Fruit fly (Drosophila melanogaster) whole organism, embryonic: Measurements from ENCODE around the gene eIF3d1.

Experiments used
- Abd-B ChIP-seq: fragments of 200-800 bp; sonication (Bioruptor generic); optimal IDR thresholded peaks from 2 replicates; lab custom pipeline; 2018; ENCODE audit warnings: missing biosample characterization, mild to moderate bottlenecking, missing genetic modification characterization, moderate library complexity
- Aef1 ChIP-seq: fragments of 200-800 bp; sonication (Bioruptor generic); IDR thresholded peaks from 3 replicates; pipeline ENCODE4 v1.3.6; 2022; ENCODE audit warnings: missing biosample characterization, missing genetic modification characterization
- CG10147 ChIP-seq: fragments of 200-800 bp; sonication (Bioruptor generic); optimal IDR thresholded peaks from 2 replicates; lab custom pipeline; 2019; ENCODE audit warnings: missing biosample characterization, mild to moderate bottlenecking, missing genetic modification characterization, moderate library complexity
- CG12104 ChIP-seq: fragments of 200-800 bp; sonication (Bioruptor generic); optimal IDR thresholded peaks from 3 replicates; lab custom pipeline; 2016; ENCODE audit warnings: missing biosample characterization, missing genetic modification characterization
- CG12769 ChIP-seq: fragments of 200-800 bp; sonication (Bioruptor generic); optimal IDR thresholded peaks from 2 replicates; lab custom pipeline; 2019; ENCODE audit warnings: missing biosample characterization, mild to moderate bottlenecking, missing genetic modification characterization, moderate library complexity
- CG12942 ChIP-seq: fragments of 200-800 bp; sonication (Bioruptor generic); optimal IDR thresholded peaks from 3 replicates; lab custom pipeline; 2016; ENCODE audit warnings: missing biosample characterization, missing genetic modification characterization
- CG17186 ChIP-seq: fragments of 200-800 bp; sonication (Bioruptor generic); optimal IDR thresholded peaks from 3 replicates; lab custom pipeline; 2017; ENCODE audit warnings: missing biosample characterization, missing genetic modification reagents, missing genetic modification characterization
- CG17802 ChIP-seq: fragments of 200-800 bp; sonication (Bioruptor generic); optimal IDR thresholded peaks from 2 replicates; lab custom pipeline; 2018; ENCODE audit warnings: missing biosample characterization, mild to moderate bottlenecking, missing genetic modification characterization, moderate library complexity
- CG17912 ChIP-seq: fragments of 200-800 bp; sonication (Bioruptor generic); optimal IDR thresholded peaks from 2 replicates; lab custom pipeline; 2018; ENCODE audit warnings: missing biosample characterization, mild to moderate bottlenecking, missing genetic modification characterization
- CG1792 ChIP-seq: fragments of 200-800 bp; sonication (Bioruptor generic); optimal IDR thresholded peaks from 2 replicates; lab custom pipeline; 2016; ENCODE audit warnings: missing biosample characterization, missing genetic modification characterization
- CG18011 ChIP-seq: fragments of 200-800 bp; sonication (Bioruptor generic); optimal IDR thresholded peaks from 2 replicates; lab custom pipeline; 2017; ENCODE audit warnings: missing biosample characterization, missing genetic modification characterization, mild to moderate bottlenecking, moderate library complexity, missing genotype
- CG18619 ChIP-seq: fragments of 200-800 bp; sonication (Bioruptor generic); optimal IDR thresholded peaks from 3 replicates; lab custom pipeline; 2017; ENCODE audit warnings: missing biosample characterization, mild to moderate bottlenecking, missing genetic modification characterization
- CG2120 ChIP-seq: fragments of 200-800 bp; sonication (Bioruptor generic); optimal IDR thresholded peaks from 3 replicates; lab custom pipeline; 2016; ENCODE audit warnings: missing biosample characterization, missing genetic modification characterization
- CG2199 ChIP-seq: fragments of 200-800 bp; sonication (Bioruptor generic); IDR thresholded peaks from 3 replicates; pipeline ENCODE4 v1.3.6; 2022; ENCODE audit warnings: missing biosample characterization, missing genetic modification characterization
- CG30403 ChIP-seq: fragments of 200-800 bp; sonication (Bioruptor generic); optimal IDR thresholded peaks from 3 replicates; lab custom pipeline; 2016; ENCODE audit warnings: missing biosample characterization, missing genetic modification characterization
- CG31365 ChIP-seq: fragments of 200-800 bp; sonication (Bioruptor generic); optimal IDR thresholded peaks from 2 replicates; lab custom pipeline; 2018; ENCODE audit warnings: missing biosample characterization, mild to moderate bottlenecking, missing genetic modification characterization
- CG31388 ChIP-seq: fragments of 200-800 bp; sonication (Bioruptor generic); optimal IDR thresholded peaks from 2 replicates; lab custom pipeline; 2016; ENCODE audit warnings: missing biosample characterization, missing genetic modification characterization
- CG31441 ChIP-seq: fragments of 200-800 bp; sonication (Bioruptor generic); IDR thresholded peaks from 2 replicates; pipeline ENCODE4 v1.3.6; 2022; ENCODE audit warnings: missing biosample characterization, missing genetic modification characterization
- CG32767 ChIP-seq: fragments of 200-800 bp; sonication (Bioruptor generic); IDR thresholded peaks from 2 replicates; pipeline ENCODE4 v1.3.6; 2022; ENCODE audit warnings: missing biosample characterization, missing genetic modification characterization
- CG3281 ChIP-seq: fragments of 200-800 bp; sonication (Bioruptor generic); optimal IDR thresholded peaks from 3 replicates; lab custom pipeline; 2017; ENCODE audit warnings: missing biosample characterization, mild to moderate bottlenecking, missing genetic modification characterization
- CG4730 ChIP-seq: fragments of 200-800 bp; sonication (Bioruptor generic); IDR thresholded peaks from 2 replicates; pipeline ENCODE4 v1.3.6; 2022; ENCODE audit warnings: missing biosample characterization, missing genetic modification characterization
- CG5180 ChIP-seq: fragments of 200-800 bp; sonication (Bioruptor generic); optimal IDR thresholded peaks from 3 replicates; lab custom pipeline; 2017; ENCODE audit warnings: missing biosample characterization, missing genetic modification characterization, mild to moderate bottlenecking, moderate library complexity, missing genetic modification reagents
- CG6813 ChIP-seq: fragments of 200-800 bp; sonication (Bioruptor generic); optimal IDR thresholded peaks from 2 replicates; lab custom pipeline; 2017; ENCODE audit warnings: missing biosample characterization, missing genetic modification characterization, mild to moderate bottlenecking, moderate library complexity, missing genetic modification reagents
- CG7928 ChIP-seq: fragments of 200-800 bp; sonication (Bioruptor generic); optimal IDR thresholded peaks from 2 replicates; lab custom pipeline; 2017; ENCODE audit warnings: missing biosample characterization, mild to moderate bottlenecking, missing genetic modification characterization
- Chrac-16 ChIP-seq: fragments of 200-800 bp; sonication (Bioruptor generic); optimal IDR thresholded peaks from 3 replicates; lab custom pipeline; 2016; ENCODE audit warnings: missing biosample characterization, missing genetic modification characterization
- D ChIP-seq, 2 experiments: fragments of 200-800 bp in 1 of 2; fragments of >200 bp in 1 of 2; sonication (Bioruptor generic) in 1 of 2; optimal IDR thresholded peaks; 2 replicates in 1 of 2; 3 replicates in 1 of 2; lab custom pipeline; 2017; ENCODE audit warnings: mild to moderate bottlenecking in 1 of 2, missing biosample characterization in 1 of 2, missing genetic modification characterization in 1 of 2, missing genetic modification reagents in 1 of 2
- D19A ChIP-seq: fragments of 200-800 bp; optimal IDR thresholded peaks from 3 replicates; lab custom pipeline; 2019; ENCODE audit warnings: missing biosample characterization, mild to moderate bottlenecking, missing genetic modification characterization, moderate library complexity
- Dip2 ChIP-seq: fragments of 200-800 bp; sonication (Bioruptor generic); IDR thresholded peaks from 2 replicates; pipeline ENCODE4 v1.3.6; 2022; ENCODE audit warnings: missing biosample characterization, missing genetic modification characterization
- Dp ChIP-seq: fragments of 200-800 bp; sonication (Bioruptor generic); optimal IDR thresholded peaks from 2 replicates; lab custom pipeline; 2018; ENCODE audit warnings: missing biosample characterization, mild to moderate bottlenecking, missing genetic modification characterization, moderate library complexity
- Drgx ChIP-seq: fragments of 200-800 bp; sonication (Bioruptor generic); IDR thresholded peaks from 2 replicates; pipeline ENCODE4 v1.3.6; 2022; ENCODE audit warnings: missing biosample characterization, missing genetic modification characterization
- E2f1 ChIP-seq: fragments of 200-800 bp; sonication (Bioruptor generic); IDR thresholded peaks from 2 replicates; pipeline ENCODE4 v1.3.6; 2022; ENCODE audit warnings: missing biosample characterization, missing genetic modification characterization
- Hr51 ChIP-seq, 2 experiments: fragments of 200-800 bp; sonication (Bioruptor generic); optimal IDR thresholded peaks; 2 replicates in 1 of 2; 3 replicates in 1 of 2; lab custom pipeline; 2016 to 2018; ENCODE audit warnings: missing biosample characterization in 2 of 2, missing genetic modification characterization in 2 of 2, mild to moderate bottlenecking in 1 of 2, moderate library complexity in 1 of 2
- Lim3 ChIP-seq: fragments of 200-800 bp; sonication (Bioruptor generic); IDR thresholded peaks from 2 replicates; pipeline ENCODE4 v1.3.6; 2022; ENCODE audit warnings: missing biosample characterization, missing genetic modification characterization
- Nf-YB ChIP-seq: fragments of 200-800 bp; sonication (Bioruptor generic); optimal IDR thresholded peaks from 3 replicates; lab custom pipeline; 2019; ENCODE audit warnings: missing biosample characterization, mild to moderate bottlenecking, missing genetic modification characterization, moderate library complexity
- Oli ChIP-seq: fragments of 200-800 bp; sonication (Bioruptor generic); optimal IDR thresholded peaks from 2 replicates; lab custom pipeline; 2018; ENCODE audit warnings: missing biosample characterization, mild to moderate bottlenecking, missing genetic modification characterization, moderate library complexity
- Poxn ChIP-seq: fragments of 200-800 bp; sonication (Bioruptor generic); IDR thresholded peaks from 2 replicates; pipeline ENCODE4 v1.3.6; 2022; ENCODE audit warnings: missing biosample characterization, missing genetic modification characterization
- bowl ChIP-seq: fragments of 200-800 bp; sonication (Bioruptor generic); IDR thresholded peaks from 2 replicates; pipeline ENCODE4 v1.3.6; 2022; ENCODE audit warnings: missing biosample characterization, missing genetic modification characterization
- croc ChIP-seq: fragments of 200-800 bp; sonication (Bioruptor generic); conservative IDR thresholded peaks from 3 replicates; pipeline ENCODE4 v1.3.6; 2022; ENCODE audit warnings: missing biosample characterization, missing genetic modification characterization
- dan ChIP-seq: fragments of 200-800 bp; sonication (Bioruptor generic); IDR thresholded peaks from 2 replicates; pipeline ENCODE4 v1.3.6; 2022; ENCODE audit warnings: missing biosample characterization, missing genetic modification characterization
- disco-r ChIP-seq: fragments of 200-800 bp; sonication (Bioruptor generic); optimal IDR thresholded peaks from 2 replicates; lab custom pipeline; 2016; ENCODE audit warnings: missing biosample characterization, missing genetic modification characterization
- exex ChIP-seq: fragments of 200-800 bp; sonication (Bioruptor generic); optimal IDR thresholded peaks from 4 replicates; lab custom pipeline; 2018; ENCODE audit warnings: missing biosample characterization, mild to moderate bottlenecking, missing genetic modification characterization, moderate library complexity
- fu2 ChIP-seq: fragments of 200-800 bp; sonication (Bioruptor generic); optimal IDR thresholded peaks from 2 replicates; lab custom pipeline; 2016; ENCODE audit warnings: missing biosample characterization, missing genetic modification characterization
- gcm ChIP-seq: fragments of 200-800 bp; sonication (Bioruptor generic); optimal IDR thresholded peaks from 2 replicates; lab custom pipeline; 2019; ENCODE audit warnings: missing biosample characterization, mild to moderate bottlenecking, missing genetic modification characterization, moderate library complexity
- insv ChIP-seq, 2 experiments: fragments of 200-800 bp; sonication (Bioruptor generic); optimal IDR thresholded peaks; 3 replicates each; lab custom pipeline; 2016 to 2018; ENCODE audit warnings: missing biosample characterization in 2 of 2, missing genetic modification characterization in 2 of 2
- kay ChIP-seq: fragments of 200-800 bp; sonication (Bioruptor generic); optimal IDR thresholded peaks from 2 replicates; lab custom pipeline; 2016; ENCODE audit warnings: missing biosample characterization, missing genetic modification characterization
- oc ChIP-seq: fragments of 200-800 bp; sonication (Bioruptor generic); optimal IDR thresholded peaks from 2 replicates; lab custom pipeline; 2018; ENCODE audit warnings: missing biosample characterization, mild to moderate bottlenecking, missing genetic modification characterization, moderate library complexity
- otp ChIP-seq: fragments of 200-800 bp; sonication (Bioruptor generic); IDR thresholded peaks from 3 replicates; pipeline ENCODE4, ENCODE4 v1.3.6; 2022; ENCODE audit warnings: missing biosample characterization, missing genetic modification characterization
- sug ChIP-seq: fragments of 200-800 bp; optimal IDR thresholded peaks from 2 replicates; lab custom pipeline; 2019; ENCODE audit warnings: missing biosample characterization, mild to moderate bottlenecking, missing genetic modification characterization, moderate library complexity
- tll ChIP-seq, 2 experiments: fragments of 200-800 bp in 1 of 2; fragments of >200 bp in 1 of 2; sonication (Bioruptor generic) in 1 of 2; optimal IDR thresholded peaks; 2 replicates each; lab custom pipeline; 2017 to 2019; ENCODE audit warnings: missing biosample characterization in 2 of 2, missing genetic modification characterization in 2 of 2, mild to moderate bottlenecking in 1 of 2, moderate library complexity in 1 of 2

The eIF3d1 gene

dm6 chr3R:23721525-23721924, 41.7 kb downstream of the eIF3d1 start, which contains the start of gene CG10232:
Gene CG10232, minus strand, starts transcription at chr3R:23721625.
- TF ChIP-seq fu2 (GFP tag; lab: Kevin White, UChicago) (no peak), CG31365 (no peak), tll (GFP tag; optimal IDR thresholded peaks at IDR 0.05; lab: Kevin White, UChicago) (no peak), otp (no peak), CG17912 (GFP tag; lab: Kevin White, UChicago) (no peak), CG32767 (GFP tag; lab: Robert Waterston, UW) (no peak), sug (tag; lab: Kevin White, UChicago) (no peak), oc (tag; lab: Kevin White, UChicago) (no peak), bowl (GFP tag; lab: Robert Waterston, UW) (no peak), Chrac-16 (GFP tag; lab: Kevin White, UChicago) (no peak), CG17186 (GFP tag; lab: Kevin White, UChicago) (no peak), croc (GFP tag; lab: Robert Waterston, UW) (no peak), CG7928 (GFP tag; lab: Kevin White, UChicago) (no peak), CG4730 (GFP tag; lab: Robert Waterston, UW) (no peak)

DNA sequence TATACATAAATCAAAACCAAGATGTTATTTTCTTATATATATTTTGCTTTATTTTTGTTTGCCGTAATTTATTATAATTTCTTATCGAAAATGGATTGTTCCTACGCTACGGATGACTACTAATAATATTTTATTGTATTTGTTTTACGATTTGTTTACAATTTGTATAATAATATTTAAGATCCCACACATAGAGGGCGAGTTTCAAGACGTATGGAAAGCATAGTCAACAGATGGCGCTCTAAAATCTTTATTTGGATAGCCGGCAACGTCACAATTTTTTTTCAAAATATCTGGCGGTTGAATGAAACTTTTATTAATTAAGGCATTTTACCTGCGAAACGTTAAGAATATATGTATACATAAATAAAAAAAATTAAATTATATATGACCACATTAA, 42.1 kb downstream of the eIF3d1 start:
- no peak for TF ChIP-seq Oli
- peak; percentile 24 for TF ChIP-seq CG12769 (tag; lab: Kevin White, UChicago)
- no peak for TF ChIP-seq Drgx
- TF ChIP-seq Poxn (GFP tag; lab: Robert Waterston, UW) = no peak
- TF ChIP-seq CG18011 (GFP tag; lab: Kevin White, UChicago) = no peak
- peak; percentile 2 for TF ChIP-seq CG3281
- TF ChIP-seq Hr51 (GFP tag; optimal IDR thresholded peaks at IDR 0.05; lab: Kevin White, UChicago) = peak in 1 of 2 experiments; percentile 16
- TF ChIP-seq Abd-B = peak; percentile 78
- TF ChIP-seq disco-r (GFP tag; lab: Kevin White, UChicago) = no peak
- no peak for TF ChIP-seq dan (GFP tag; lab: Robert Waterston, UW)
- peak; percentile 43 for TF ChIP-seq CG2120 (GFP tag; lab: Kevin White, UChicago)
- TF ChIP-seq Nf-YB (GFP tag; lab: Kevin White, UChicago) = no peak
- no peak for TF ChIP-seq CG5180 (GFP tag; lab: Kevin White, UChicago)
- peak; percentile 93 for TF ChIP-seq CG2199 (GFP tag; lab: Robert Waterston, UW)
- TF ChIP-seq CG12942 (GFP tag; lab: Kevin White, UChicago) = no peak
- peak; percentile 95 for TF ChIP-seq Dp (GFP tag; lab: Kevin White, UChicago)
- TF ChIP-seq CG1792 = no peak
- TF ChIP-seq sug (tag; lab: Kevin White, UChicago) = peak; percentile 66
- TF ChIP-seq Aef1 = no peak
- TF ChIP-seq D (optimal IDR thresholded peaks at IDR 0.05; lab: Kevin White, UChicago) = no peak
- no peak for TF ChIP-seq D (GFP tag; optimal IDR thresholded peaks at IDR 0.05; lab: Kevin White, UChicago)
- peak; percentile 41 for TF ChIP-seq exex (tag; lab: Kevin White, UChicago)
- no peak for TF ChIP-seq gcm (GFP tag; lab: Kevin White, UChicago)
- TF ChIP-seq CG17802 (tag; lab: Kevin White, UChicago) = no peak
- no peak for TF ChIP-seq CG12104 (GFP tag; lab: Kevin White, UChicago)
- TF ChIP-seq CG10147 (GFP tag; lab: Kevin White, UChicago) = peak; percentile 36
- peak; percentile 98 for TF ChIP-seq Dip2
- TF ChIP-seq D19A (tag; lab: Kevin White, UChicago) = peak; percentile 51
- TF ChIP-seq insv (GFP tag; optimal IDR thresholded peaks at IDR 0.05; lab: Kevin White, UChicago) = no peak
- TF ChIP-seq CG31441 (GFP tag; lab: Robert Waterston, UW) = 0 out of 2 replicates have a peak, but pooled peaks have one; percentile 13
- TF ChIP-seq CG30403 (GFP tag; lab: Kevin White, UChicago) = peak; percentile 42
- peak; percentile 8 for TF ChIP-seq kay (GFP tag; lab: Kevin White, UChicago)
- peak; percentile 2 for TF ChIP-seq CG18619
- no peak for TF ChIP-seq Lim3
- no peak for TF ChIP-seq E2f1
- TF ChIP-seq CG6813 (GFP tag; lab: Kevin White, UChicago) = no peak
- TF ChIP-seq CG31388 = no peak
